Worm (Caenorhabditis elegans) whole organism, mixed stage, embryonic: ENCODE measurements around the gene clec-243.

Source experiments
- M03D4.4 ChIP-seq: sonication (generic microtip); optimal IDR thresholded peaks from 2 replicates; lab custom pipeline; 2017; ENCODE audit warnings: mild to moderate bottlenecking, missing genetic modification characterization, missing compliant biosample characterization
- nhr-237 ChIP-seq: fragments of 150-350 bp; optimal IDR thresholded peaks from 2 replicates; lab custom pipeline; 2014; ENCODE audit warnings: missing biosample characterization, missing genetic modification characterization
- pha-4 ChIP-seq: fragments of 150-350 bp; optimal IDR thresholded peaks from 2 replicates; lab custom pipeline; 2018; ENCODE audit warnings: missing biosample characterization, missing genetic modification reagents, missing genetic modification characterization
- unc-39 ChIP-seq: fragments of 150-350 bp; optimal IDR thresholded peaks from 2 replicates; lab custom pipeline; 2014; ENCODE audit warnings: missing biosample characterization, missing genetic modification characterization
- unc-62 ChIP-seq: fragments of 150-350 bp; optimal IDR thresholded peaks from 2 replicates; lab custom pipeline; 2014; ENCODE audit warnings: missing biosample characterization, missing genetic modification reagents, missing genetic modification characterization

ce11 chrV:17251364-17251961 is 2.6 kb upstream of the clec-243 start, which contains the start of gene Y61B8A.6:
- TF ChIP-seq unc-62 (GFP tag; lab: Kevin White, UChicago) = no peak
- no peak for TF ChIP-seq nhr-237 (tag; lab: Kevin White, UChicago)
- TF ChIP-seq M03D4.4 (tag; lab: Kevin White, UChicago) = no peak
- TF ChIP-seq pha-4 (tag; lab: Kevin White, UChicago) = no peak
- no peak for TF ChIP-seq unc-39
